Fruit fly (Drosophila melanogaster): ENCODE data around the gene b.

- TF ChIP-seq CG9139 (GFP tag; optimal IDR thresholded peaks at IDR 0.05) (no peak), Ets21C (GFP tag; optimal IDR thresholded peaks at IDR 0.05) (no peak), Eip93F (GFP tag; optimal IDR thresholded peaks at IDR 0.05) (no peak), CG8632 (GFP tag; optimal IDR thresholded peaks at IDR 0.05) (no peak), Blimp-1 (GFP tag; optimal IDR thresholded peaks at IDR 0.05) (no peak), Eip78C (GFP tag) (no peak), CG4318 (GFP tag; optimal IDR thresholded peaks at IDR 0.05) (no peak), CG16779 (tag; optimal IDR thresholded peaks at IDR 0.05) (no peak), Eip75B (GFP tag; optimal IDR thresholded peaks at IDR 0.05) (no peak), CG1621 (tag; optimal IDR thresholded peaks at IDR 0.05) (no peak), eg (GFP tag; IDR thresholded peaks at IDR 0.05) (no peak), net (GFP tag; optimal IDR thresholded peaks at IDR 0.05) (no peak), fd59A (GFP tag; optimal IDR thresholded peaks at IDR 0.05) (no peak)
These were observed 30.3 kb upstream of the b start, which contains the start of gene CG16863 for dm6 chr2L:13790715-13791114.
